Worm (Caenorhabditis elegans) whole organism, mixed stage, embryonic: ENCODE data around the gene F13A2.10.

ENCODE experiments used
- M03D4.4 ChIP-seq: sonication (generic microtip); optimal IDR thresholded peaks from 2 replicates; lab custom pipeline; 2017; ENCODE audit warnings: mild to moderate bottlenecking, missing genetic modification characterization, missing compliant biosample characterization
- bed-3 ChIP-seq: fragments of 200-800 bp; sonication (Bioruptor generic); optimal IDR thresholded peaks from 3 replicates; lab custom pipeline; 2018; ENCODE audit warnings: mild to moderate bottlenecking, missing genetic modification characterization, moderate library complexity, missing compliant biosample characterization
- blmp-1 ChIP-seq: fragments of 150-350 bp; optimal IDR thresholded peaks from 2 replicates; lab custom pipeline; 2014; ENCODE audit warnings: missing biosample characterization, missing genetic modification characterization
- ces-1 ChIP-seq: fragments of 150-350 bp; optimal IDR thresholded peaks from 2 replicates; lab custom pipeline; 2014; ENCODE audit warnings: missing biosample characterization, missing genetic modification reagents, missing genetic modification characterization
- drap-1 ChIP-seq: fragments of 200-800 bp; sonication (Bioruptor generic); optimal IDR thresholded peaks from 3 replicates; lab custom pipeline; 2018; ENCODE audit warnings: mild to moderate bottlenecking, missing genetic modification characterization, missing compliant biosample characterization
- elt-1 ChIP-seq: sonication (generic microtip); optimal IDR thresholded peaks from 2 replicates; lab custom pipeline; 2017; ENCODE audit warnings: missing genetic modification characterization, mild to moderate bottlenecking, missing compliant biosample characterization, antibody characterized with exemption, moderate library complexity, borderline replicate concordance; ENCODE audit not compliant: insufficient read depth
- flh-1 ChIP-seq: fragments of 200-800 bp; sonication (Bioruptor generic); optimal IDR thresholded peaks from 2 replicates; lab custom pipeline; 2018; ENCODE audit warnings: mild to moderate bottlenecking, missing genetic modification characterization, moderate library complexity, missing compliant biosample characterization
- ham-2 ChIP-seq: fragments of 200-800 bp; sonication (Bioruptor generic); optimal IDR thresholded peaks from 2 replicates; lab custom pipeline; 2018; ENCODE audit warnings: mild to moderate bottlenecking, missing genetic modification characterization, missing compliant biosample characterization
- hlh-1 ChIP-seq: fragments of 150-350 bp; optimal IDR thresholded peaks from 2 replicates; lab custom pipeline; 2014; ENCODE audit warnings: missing biosample characterization, missing genetic modification reagents, missing genetic modification characterization
- lin-13 ChIP-seq: fragments of 150-350 bp; optimal IDR thresholded peaks from 2 replicates; lab custom pipeline; 2014; ENCODE audit warnings: missing biosample characterization, missing genetic modification characterization
- lin-32 ChIP-seq: fragments of 200-800 bp; sonication (Bioruptor generic); optimal IDR thresholded peaks from 2 replicates; lab custom pipeline; 2018; ENCODE audit warnings: mild to moderate bottlenecking, missing genetic modification characterization, missing compliant biosample characterization
- lsy-2 ChIP-seq: fragments of 150-350 bp; optimal IDR thresholded peaks from 2 replicates; lab custom pipeline; 2014; ENCODE audit warnings: missing biosample characterization, missing genetic modification characterization
- mab-5 ChIP-seq: fragments of 150-350 bp; optimal IDR thresholded peaks from 2 replicates; lab custom pipeline; 2014; ENCODE audit warnings: missing biosample characterization, missing genetic modification characterization
- mep-1 ChIP-seq: fragments of 150-350 bp; optimal IDR thresholded peaks from 2 replicates; lab custom pipeline; 2017; ENCODE audit warnings: missing biosample characterization, missing genetic modification reagents, missing genetic modification characterization, inconsistent platforms
- mls-2 ChIP-seq: sonication (generic microtip); optimal IDR thresholded peaks from 2 replicates; lab custom pipeline; 2016; ENCODE audit warnings: mild to moderate bottlenecking, missing genetic modification characterization, moderate library complexity, missing compliant biosample characterization
- nhr-2 ChIP-seq: fragments of 150-350 bp; optimal IDR thresholded peaks from 2 replicates; lab custom pipeline; 2014; ENCODE audit warnings: missing biosample characterization, missing genetic modification characterization
- nhr-237 ChIP-seq: fragments of 150-350 bp; optimal IDR thresholded peaks from 2 replicates; lab custom pipeline; 2014; ENCODE audit warnings: missing biosample characterization, missing genetic modification characterization
- nhr-28 ChIP-seq: fragments of 150-350 bp; optimal IDR thresholded peaks from 2 replicates; lab custom pipeline; 2014; ENCODE audit warnings: missing biosample characterization, missing genetic modification characterization
- nhr-76 ChIP-seq: sonication (generic microtip); optimal IDR thresholded peaks from 2 replicates; lab custom pipeline; 2017; ENCODE audit warnings: missing biosample characterization, missing genetic modification characterization
- pha-4 ChIP-seq: fragments of 150-350 bp; optimal IDR thresholded peaks from 2 replicates; lab custom pipeline; 2018; ENCODE audit warnings: missing biosample characterization, missing genetic modification reagents, missing genetic modification characterization
- sem-2 ChIP-seq: fragments of 200-800 bp; sonication (Bioruptor generic); optimal IDR thresholded peaks from 2 replicates; lab custom pipeline; 2018; ENCODE audit warnings: mild to moderate bottlenecking, missing genetic modification characterization, missing compliant biosample characterization
- sptf-1 ChIP-seq: sonication (generic microtip); optimal IDR thresholded peaks from 2 replicates; lab custom pipeline; 2017; ENCODE audit warnings: mild to moderate bottlenecking, missing genetic modification characterization, moderate library complexity, missing compliant biosample characterization
- tbx-8 ChIP-seq: fragments of 200-800 bp; sonication (Bioruptor generic); optimal IDR thresholded peaks from 2 replicates; lab custom pipeline; 2018; ENCODE audit warnings: mild to moderate bottlenecking, missing genetic modification characterization, moderate library complexity, missing compliant biosample characterization
- unc-120 ChIP-seq: sonication (generic microtip); optimal IDR thresholded peaks from 2 replicates; lab custom pipeline; 2017; ENCODE audit warnings: missing genetic modification characterization, missing compliant biosample characterization; ENCODE audit not compliant: poor library complexity, severe bottlenecking
- unc-39 ChIP-seq: fragments of 150-350 bp; optimal IDR thresholded peaks from 2 replicates; lab custom pipeline; 2014; ENCODE audit warnings: missing biosample characterization, missing genetic modification characterization
- unc-62 ChIP-seq: fragments of 150-350 bp; optimal IDR thresholded peaks from 2 replicates; lab custom pipeline; 2014; ENCODE audit warnings: missing biosample characterization, missing genetic modification reagents, missing genetic modification characterization
- zip-8 ChIP-seq: fragments of 150-350 bp; optimal IDR thresholded peaks from 2 replicates; lab custom pipeline; 2014; ENCODE audit warnings: missing biosample characterization, missing genetic modification characterization
- ztf-11 ChIP-seq: fragments of 150-350 bp; optimal IDR thresholded peaks from 2 replicates; lab custom pipeline; 2014; ENCODE audit warnings: missing biosample characterization, missing genetic modification characterization

F13A2.10 gene

ce11 chrV:4375807-4376564 lies 10.1 kb downstream of the F13A2.10 start, which contains the start of gene F32D1.7:
F32D1.7 (minus strand) TSS chrV:4376173.
- TF ChIP-seq nhr-76 (no peak), tbx-8 (GFP tag; lab: Kevin White, UChicago) (no peak), zip-8 (no peak), sptf-1 (tag; lab: Kevin White, UChicago) (no peak), flh-1 (GFP tag; lab: Kevin White, UChicago) (no peak), lin-13 (no peak), unc-39 (tag; lab: Kevin White, UChicago) (no peak), ham-2 (GFP tag; lab: Kevin White, UChicago) (no peak), nhr-2 (tag; lab: Kevin White, UChicago) (no peak), nhr-28 (tag; lab: Kevin White, UChicago) (no peak), unc-62 (GFP tag; lab: Kevin White, UChicago) (no peak)

DNA sequence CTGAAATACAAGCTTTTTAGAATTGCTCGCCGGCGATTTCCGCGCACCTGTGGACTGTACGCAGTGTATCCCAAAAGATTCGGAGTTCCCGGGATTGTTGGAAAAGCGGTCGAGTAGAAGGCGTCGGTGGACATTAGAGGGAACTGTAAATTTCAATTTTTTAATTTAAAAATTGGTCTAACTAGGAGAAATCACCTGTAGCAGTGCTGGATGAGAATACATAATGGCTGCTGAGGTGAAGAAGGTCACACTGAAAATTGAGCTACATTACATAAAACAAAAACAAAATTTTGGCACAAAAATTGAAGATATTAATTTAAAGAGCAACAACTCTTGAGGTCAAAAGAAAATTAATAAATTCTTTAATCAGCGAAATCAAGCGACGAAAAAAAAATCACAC lies 11.4 kb downstream of the F13A2.10 start, which contains the start of gene neg-1:
TSS of gene neg-1 (minus strand) at position 250 of the 400 bp plus-strand sequence.
- TF ChIP-seq unc-39 (tag; lab: Kevin White, UChicago): no peak
- no peak for TF ChIP-seq ztf-11 (tag; lab: Kevin White, UChicago)
- no peak for TF ChIP-seq sem-2 (GFP tag; lab: Kevin White, UChicago)
- no peak for TF ChIP-seq unc-120 (tag; lab: Kevin White, UChicago)
- TF ChIP-seq M03D4.4 (tag; lab: Kevin White, UChicago): no peak
- TF ChIP-seq zip-8: no peak
- no peak for TF ChIP-seq drap-1 (GFP tag; lab: Kevin White, UChicago)
- no peak for TF ChIP-seq elt-1 (tag; lab: Kevin White, UChicago)
- no peak for TF ChIP-seq mep-1 (tag; lab: Kevin White, UChicago)
- TF ChIP-seq bed-3 (GFP tag; lab: Kevin White, UChicago): no peak
- TF ChIP-seq nhr-76: no peak
- no peak for TF ChIP-seq mab-5 (tag; lab: Kevin White, UChicago)
- TF ChIP-seq mls-2 (tag; lab: Kevin White, UChicago): no peak

DNA sequence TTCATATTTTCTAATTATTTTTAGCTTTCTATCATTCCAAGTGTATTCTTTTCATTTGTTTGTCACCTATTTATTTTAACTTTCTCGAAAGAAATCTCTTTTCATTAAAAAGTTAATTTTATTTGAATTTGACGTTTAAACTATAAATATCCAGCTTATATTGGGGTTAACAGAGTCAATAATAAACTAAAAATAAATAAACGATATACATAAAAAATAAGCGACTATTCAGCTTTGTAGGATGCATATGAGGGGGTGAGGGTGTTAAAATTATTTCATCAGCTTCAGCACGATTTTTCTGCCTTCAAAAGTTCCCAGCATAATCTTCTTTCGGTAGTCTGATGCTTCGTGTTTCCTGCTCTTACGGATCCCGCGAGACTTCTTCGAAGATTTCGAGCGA lies 12.4 kb downstream of the F13A2.10 start:
- no peak for TF ChIP-seq blmp-1 (tag; lab: Kevin White, UChicago)
- TF ChIP-seq lin-32 (GFP tag; lab: Kevin White, UChicago): no peak
- TF ChIP-seq mls-2 (tag; lab: Kevin White, UChicago): no peak
- no peak for TF ChIP-seq unc-39 (tag; lab: Kevin White, UChicago)

DNA sequence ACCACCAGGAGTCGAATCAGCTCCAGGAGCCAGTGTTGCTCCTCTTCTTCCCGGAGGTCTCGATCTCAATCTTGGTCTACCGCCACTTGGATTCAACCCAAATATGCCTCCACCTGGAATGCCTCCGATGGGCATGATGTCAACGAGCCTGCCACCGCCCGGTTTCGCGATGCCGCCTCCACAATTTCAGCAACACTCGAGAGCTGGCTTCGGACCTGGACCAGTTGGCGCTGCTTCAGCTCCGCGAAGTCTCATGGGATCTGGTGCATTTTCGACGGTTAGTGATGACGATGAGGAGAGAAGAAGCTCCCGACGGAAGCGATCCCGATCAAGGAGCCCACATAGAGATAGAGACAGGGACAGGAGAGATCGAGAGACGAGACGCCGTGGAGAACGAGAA lies 13.1 kb downstream of the F13A2.10 start:
- no peak for TF ChIP-seq bed-3 (GFP tag; lab: Kevin White, UChicago)

ce11 chrV:4371309-4371933 lies 14.7 kb downstream of the F13A2.10 start, which contains the start of the genes gmpr-1 and fipp-1:
gmpr-1 (minus strand) TSS chrV:4371383.
fipp-1 (plus strand) TSS chrV:4371807.
- TF ChIP-seq pha-4 (tag; lab: Kevin White, UChicago): peak; percentile 42
- peak; percentile 46 for TF ChIP-seq ces-1
- TF ChIP-seq mep-1 (tag; lab: Kevin White, UChicago): peak; percentile 54
- no peak for TF ChIP-seq nhr-2 (tag; lab: Kevin White, UChicago)
- TF ChIP-seq lin-32 (GFP tag; lab: Kevin White, UChicago): no peak
- peak; percentile 15 for TF ChIP-seq lsy-2 (tag; lab: Kevin White, UChicago)
- TF ChIP-seq zip-8: peak; percentile 0

ce11 chrV:4370515-4370914 lies 15.6 kb downstream of the F13A2.10 start:
- TF ChIP-seq nhr-237 (tag; lab: Kevin White, UChicago) (no peak), ham-2 (GFP tag; lab: Kevin White, UChicago) (no peak), zip-8 (no peak), ztf-11 (tag; lab: Kevin White, UChicago) (no peak), lsy-2 (tag; lab: Kevin White, UChicago) (no peak), hlh-1 (no peak), blmp-1 (tag; lab: Kevin White, UChicago) (no peak)
